Worm (Caenorhabditis elegans): Measurements from ENCODE around the gene gpa-5.
A peak's percentile ranks its signal among the peaks of the same experiment; 100 is the strongest.

gpa-5 gene

ce11 chrX:2120961-2121360 lies at the start of gene gpa-5:
gpa-5 (minus strand) TSS chrX:2121061.
- no peak for TF ChIP-seq ztf-4 (tag; optimal IDR thresholded peaks at IDR 0.05)
- TF ChIP-seq dsc-1 (tag; optimal IDR thresholded peaks at IDR 0.05): no peak
- TF ChIP-seq mep-1 (tag; optimal IDR thresholded peaks at IDR 0.05): no peak
- TF ChIP-seq egl-27 (tag; optimal IDR thresholded peaks at IDR 0.05): no peak
- TF ChIP-seq grh-1 (GFP tag; IDR thresholded peaks at IDR 0.05): no peak
- no peak for TF ChIP-seq tbx-2 (tag; optimal IDR thresholded peaks at IDR 0.05)
- TF ChIP-seq ama-1 (optimal IDR thresholded peaks at IDR 0.05): no peak
- TF ChIP-seq alr-1 (tag; optimal IDR thresholded peaks at IDR 0.05; ENCODE audit: borderline replicate concordance): no peak

DNA sequence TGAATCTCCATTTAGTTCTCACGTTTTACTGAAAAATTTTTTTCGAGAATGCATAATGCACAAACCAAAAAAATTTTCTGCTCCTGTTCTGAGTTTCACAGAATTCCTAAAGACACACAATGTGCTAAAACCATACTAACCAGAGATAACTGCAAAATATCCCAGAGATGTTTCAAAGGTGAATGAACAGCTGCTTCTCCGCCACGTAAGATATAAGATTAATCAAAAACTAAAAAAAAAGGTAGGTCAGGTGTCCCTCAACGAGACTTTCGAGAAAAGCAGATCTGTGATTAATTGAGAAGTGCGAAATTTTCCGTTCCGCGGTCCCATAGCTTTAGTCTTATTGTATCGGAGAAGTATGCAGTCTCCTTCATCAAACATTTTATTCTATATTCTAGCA lies 43.9 kb upstream of the gpa-5 start, which contains the start of gene F48B9.3:
Gene F48B9.3, plus strand, starts transcription at position 301 of the 400 bp plus-strand sequence.
- TF ChIP-seq ztf-11 (tag; optimal IDR thresholded peaks at IDR 0.05) (no peak), alr-1 (tag; optimal IDR thresholded peaks at IDR 0.05; ENCODE audit: borderline replicate concordance) (no peak), hpl-2 (GFP tag; optimal IDR thresholded peaks at IDR 0.05) (no peak), egl-27 (tag; optimal IDR thresholded peaks at IDR 0.05) (no peak), blmp-1 (tag; optimal IDR thresholded peaks at IDR 0.05) (no peak), zag-1 (tag; optimal IDR thresholded peaks at IDR 0.05) (no peak), tbx-2 (tag; optimal IDR thresholded peaks at IDR 0.05) (no peak), dsc-1 (tag; optimal IDR thresholded peaks at IDR 0.05) (no peak), C16A3.4 (tag; optimal IDR thresholded peaks at IDR 0.05) (no peak), ceh-88 (GFP tag; IDR thresholded peaks at IDR 0.05) (no peak), swsn-7 (tag; optimal IDR thresholded peaks at IDR 0.05) (no peak), sox-4 (tag; optimal IDR thresholded peaks at IDR 0.05) (no peak), elt-3 (tag; optimal IDR thresholded peaks at IDR 0.05) (no peak), vab-15 (tag; optimal IDR thresholded peaks at IDR 0.05) (no peak)

DNA sequence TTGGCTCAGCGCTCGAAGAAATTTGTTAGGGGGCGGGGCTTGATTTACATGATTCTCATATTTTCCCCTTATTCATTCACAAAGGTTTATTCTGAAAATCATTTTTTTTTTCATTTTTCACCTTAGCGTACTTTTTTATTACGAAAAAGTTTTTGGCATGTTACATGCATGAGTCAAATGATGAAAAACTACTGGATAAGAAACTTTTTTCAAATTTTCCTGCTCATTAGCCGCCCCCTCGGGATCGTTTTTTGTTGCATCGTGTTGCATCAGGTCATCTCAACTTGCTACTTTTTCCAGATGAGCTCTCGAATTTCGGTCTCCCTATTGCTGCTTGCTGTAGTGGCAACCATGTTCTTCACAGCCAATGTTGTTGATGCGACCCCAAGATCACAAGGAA lies 42.2 kb upstream of the gpa-5 start, which contains the start of gene pdf-2:
Gene pdf-2, plus strand, starts transcription at position 301 of the 400 bp plus-strand sequence.
- TF ChIP-seq xbp-1 (tag; optimal IDR thresholded peaks at IDR 0.05) (no peak), unc-130 (tag; optimal IDR thresholded peaks at IDR 0.05) (no peak), nhr-20 (tag; optimal IDR thresholded peaks at IDR 0.05) (no peak), zip-4 (GFP tag; optimal IDR thresholded peaks at IDR 0.05) (no peak), dpl-1 (GFP tag; optimal IDR thresholded peaks at IDR 0.05) (no peak), jun-1 (tag; optimal IDR thresholded peaks at IDR 0.05) (no peak), fkh-4 (tag; optimal IDR thresholded peaks at IDR 0.05; ENCODE audit: borderline replicate concordance) (no peak), blmp-1 (tag; optimal IDR thresholded peaks at IDR 0.05) (no peak), C04F5.9 (tag; optimal IDR thresholded peaks at IDR 0.05) (no peak)

DNA sequence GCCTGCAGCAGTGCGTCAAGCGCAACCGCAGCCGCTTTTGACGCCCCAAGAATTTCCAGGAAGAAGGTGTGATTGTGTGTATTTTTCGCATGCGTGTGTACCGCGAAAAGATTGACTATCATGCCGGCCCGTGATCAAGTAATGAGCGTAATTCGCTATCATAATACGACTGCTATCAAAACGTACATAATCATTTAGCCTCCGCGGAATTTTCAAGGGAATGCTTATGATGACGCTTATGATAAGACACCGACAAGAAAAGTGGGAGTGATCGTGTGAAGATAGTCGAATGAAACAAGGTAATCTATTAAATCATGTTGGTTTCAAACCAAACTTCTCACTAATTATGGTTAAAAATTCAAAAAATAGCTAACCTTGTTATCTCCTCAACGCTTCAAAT lies 37.0 kb upstream of the gpa-5 start:
- no peak for TF ChIP-seq aha-1 (tag; optimal IDR thresholded peaks at IDR 0.05)
- no peak for TF ChIP-seq nhr-11 (tag; optimal IDR thresholded peaks at IDR 0.05)
- TF ChIP-seq sox-4 (tag; optimal IDR thresholded peaks at IDR 0.05): no peak
- TF ChIP-seq efl-3 (GFP tag; optimal IDR thresholded peaks at IDR 0.05): no peak
- TF ChIP-seq Y116A8C.19 (tag; optimal IDR thresholded peaks at IDR 0.05; ENCODE audit: borderline replicate concordance): no peak
- TF ChIP-seq nhr-85 (tag): peak; percentile 36
- TF ChIP-seq elt-2 (tag; optimal IDR thresholded peaks at IDR 0.05): peak; percentile 78
- TF ChIP-seq lin-13 (GFP tag; optimal IDR thresholded peaks at IDR 0.05): no peak
- TF ChIP-seq C16A3.4 (tag; optimal IDR thresholded peaks at IDR 0.05): no peak
- no peak for TF ChIP-seq swsn-7 (tag; optimal IDR thresholded peaks at IDR 0.05)
- TF ChIP-seq elt-3 (tag; optimal IDR thresholded peaks at IDR 0.05): peak in 1 of 6 experiments; percentile 50

ce11 chrX:2153780-2154179 lies 32.9 kb upstream of the gpa-5 start:
- TF ChIP-seq mab-9 (GFP tag; IDR thresholded peaks at IDR 0.05) (no peak), blmp-1 (tag; optimal IDR thresholded peaks at IDR 0.05) (peak; percentile 70), sup-37 (GFP tag; optimal IDR thresholded peaks at IDR 0.05) (no peak), alr-1 (tag; optimal IDR thresholded peaks at IDR 0.05; ENCODE audit: borderline replicate concordance) (no peak), fkh-4 (tag; optimal IDR thresholded peaks at IDR 0.05; ENCODE audit: borderline replicate concordance) (no peak)

All from whole organism, L1 larva.